Worm (Caenorhabditis elegans) whole organism, midembryonic: ENCODE results near the gene cest-25.

Experiments
- cog-1 ChIP-seq: sonication (generic microtip); optimal IDR thresholded peaks from 2 replicates; lab custom pipeline; 2016; ENCODE audit warnings: missing genetic modification characterization, missing compliant biosample characterization
- tab-1 ChIP-seq: fragments of 200-800 bp; sonication (Bioruptor generic); IDR thresholded peaks from 2 replicates; pipeline ENCODE4 v1.3.6; 2022; ENCODE audit warnings: missing genetic modification characterization, missing compliant biosample characterization
- ztf-29 ChIP-seq: fragments of 200-800 bp; sonication (Bioruptor generic); IDR thresholded peaks from 2 replicates; pipeline ENCODE4 v1.3.6; 2022; ENCODE audit warnings: missing genetic modification reagents, missing genetic modification characterization, missing compliant biosample characterization

ce11 chrIII:2770752-2771151, 31.4 kb upstream of the cest-25 start:
- no peak for TF ChIP-seq tab-1 (GFP tag; lab: Robert Waterston, UW)
- TF ChIP-seq cog-1: no peak
- TF ChIP-seq ztf-29: no peak
